Worm (Caenorhabditis elegans) whole organism, L4 larva: ENCODE measurements around the gene let-765.
"Not testable (repeated sequence)": the region's sequence is repeated elsewhere in the genome, so short reads cannot be mapped to it uniquely, and the experiment has no call there.

ENCODE experiments used
- F37D6.2 ChIP-seq: sonication (generic microtip); optimal IDR thresholded peaks from 2 replicates; lab custom pipeline; 2016; ENCODE audit warnings: mild to moderate bottlenecking, missing genetic modification characterization, missing compliant biosample characterization
- F49E8.2 ChIP-seq: sonication (generic microtip); optimal IDR thresholded peaks from 2 replicates; lab custom pipeline; 2016; ENCODE audit warnings: missing compliant biosample characterization, mild to moderate bottlenecking, missing genetic modification characterization, borderline replicate concordance
- T26A8.4 ChIP-seq: fragments of 200-800 bp; sonication (Bioruptor generic); IDR thresholded peaks from 2 replicates; pipeline ENCODE4 v1.3.6; 2022; ENCODE audit warnings: missing genetic modification characterization, missing compliant biosample characterization
- Y48G9A.11 ChIP-seq: fragments of 200-800 bp; sonication (Bioruptor generic); IDR thresholded peaks from 2 replicates; pipeline ENCODE4 v1.3.6; 2022; ENCODE audit warnings: missing genetic modification reagents, missing genetic modification characterization, missing compliant biosample characterization
- Y75B8A.6 ChIP-seq: fragments of 200-800 bp; sonication (Bioruptor generic); IDR thresholded peaks from 2 replicates; pipeline ENCODE4 v1.3.6; 2022; ENCODE audit warnings: missing genetic modification reagents, missing genetic modification characterization, missing compliant biosample characterization
- ZK337.2 ChIP-seq: fragments of 200-800 bp; sonication (Bioruptor generic); IDR thresholded peaks from 2 replicates; pipeline ENCODE4 v1.3.6; 2022; ENCODE audit warnings: missing genetic modification reagents, missing genetic modification characterization, missing compliant biosample characterization
- aha-1 ChIP-seq: fragments of 150-350 bp; peaks from one replicate; lab custom pipeline; 2014; ENCODE audit warnings: missing biosample characterization, missing genetic modification characterization
- ama-1 ChIP-seq: fragments of 150-350 bp; optimal IDR thresholded peaks from 2 replicates; lab custom pipeline; 2014; ENCODE audit warnings: inconsistent platforms, mixed read lengths
- attf-4 ChIP-seq: sonication (generic microtip); optimal IDR thresholded peaks from 3 replicates; lab custom pipeline; 2017; ENCODE audit warnings: missing biosample characterization, missing genetic modification characterization
- ceh-20 ChIP-seq: fragments of 200-800 bp; sonication (Bioruptor generic); IDR thresholded peaks from 2 replicates; pipeline ENCODE4 v1.3.6; 2022; ENCODE audit warnings: missing genetic modification reagents, missing genetic modification characterization, missing compliant biosample characterization
- ceh-32 ChIP-seq: sonication (generic microtip); optimal IDR thresholded peaks from 2 replicates; lab custom pipeline; 2016; ENCODE audit warnings: mild to moderate bottlenecking, missing genetic modification characterization, missing compliant biosample characterization; ENCODE audit not compliant: poor library complexity
- ceh-44 ChIP-seq: fragments of 200-800 bp; sonication (Bioruptor generic); IDR thresholded peaks from 2 replicates; pipeline ENCODE4 v1.3.6; 2022; ENCODE audit warnings: missing genetic modification reagents, missing genetic modification characterization, missing compliant biosample characterization
- ceh-82 ChIP-seq: sonication (generic microtip); optimal IDR thresholded peaks from 2 replicates; lab custom pipeline; 2017; ENCODE audit warnings: missing biosample characterization, missing genetic modification characterization
- daf-16 ChIP-seq, 3 experiments: sonication (generic microtip); optimal IDR thresholded peaks; 2 replicates each; lab custom pipeline; 2016 to 2017; ENCODE audit warnings: missing genetic modification characterization in 3 of 3, missing genetic modification reagents in 3 of 3, mild to moderate bottlenecking in 2 of 3, missing compliant biosample characterization in 2 of 3, missing biosample characterization in 1 of 3, moderate library complexity in 1 of 3
- daf-19 ChIP-seq: fragments of 200-800 bp; sonication (Bioruptor generic); conservative IDR thresholded peaks from 2 replicates; pipeline ENCODE4 v1.3.6; 2022; ENCODE audit warnings: missing genetic modification characterization, missing compliant biosample characterization
- dmd-6 ChIP-seq: fragments of 200-800 bp; sonication (Bioruptor generic); IDR thresholded peaks from 2 replicates; pipeline ENCODE4 v1.3.6; 2022; ENCODE audit warnings: missing genetic modification reagents, missing genetic modification characterization, missing compliant biosample characterization
- dpl-1 ChIP-seq: fragments of 150-350 bp; optimal IDR thresholded peaks from 2 replicates; lab custom pipeline; 2014; ENCODE audit warnings: missing biosample characterization, missing genetic modification reagents, missing genetic modification characterization
- dve-1 ChIP-seq: sonication (generic microtip); optimal IDR thresholded peaks from 2 replicates; lab custom pipeline; 2017; ENCODE audit warnings: antibody characterized with exemption, mild to moderate bottlenecking, missing genetic modification characterization, missing compliant biosample characterization; ENCODE audit not compliant: insufficient read depth
- egl-43 ChIP-seq: fragments of 200-800 bp; sonication (Bioruptor generic); IDR thresholded peaks from 2 replicates; pipeline ENCODE4 v1.3.6; 2022; ENCODE audit warnings: missing genetic modification reagents, missing genetic modification characterization, missing compliant biosample characterization
- hif-1 ChIP-seq, 2 experiments: sonication (generic microtip); optimal IDR thresholded peaks; 2 replicates each; lab custom pipeline; 2016 to 2017; ENCODE audit warnings: missing compliant biosample characterization in 2 of 2, missing genetic modification characterization in 2 of 2, missing genetic modification reagents in 2 of 2, missing genotype in 2 of 2, mild to moderate bottlenecking in 1 of 2
- hlh-11 ChIP-seq: fragments of 200-800 bp; sonication (Bioruptor generic); optimal IDR thresholded peaks from 2 replicates; lab custom pipeline; 2018; ENCODE audit warnings: mild to moderate bottlenecking, missing genetic modification characterization, missing compliant biosample characterization
- hmg-1.1 ChIP-seq: fragments of 200-800 bp; sonication (Bioruptor generic); IDR thresholded peaks from 2 replicates; pipeline ENCODE4 v1.3.6; 2022; ENCODE audit warnings: missing genetic modification reagents, missing genetic modification characterization, missing compliant biosample characterization
- lim-7 ChIP-seq: fragments of 200-800 bp; sonication (Bioruptor generic); IDR thresholded peaks from 2 replicates; pipeline ENCODE4 v1.3.6; 2022; ENCODE audit warnings: missing genetic modification characterization, missing compliant biosample characterization
- lin-13 ChIP-seq: fragments of 150-350 bp; optimal IDR thresholded peaks from 2 replicates; lab custom pipeline; 2014; ENCODE audit warnings: missing biosample characterization, missing genetic modification reagents, missing genetic modification characterization
- lin-29 ChIP-seq: fragments of 200-800 bp; sonication (Bioruptor generic); IDR thresholded peaks from 2 replicates; pipeline ENCODE4 v1.3.6; 2022; ENCODE audit warnings: missing genetic modification reagents, missing genetic modification characterization, missing compliant biosample characterization
- lin-38 ChIP-seq: fragments of 200-800 bp; sonication (Bioruptor generic); IDR thresholded peaks from 2 replicates; pipeline ENCODE4 v1.3.6; 2022; ENCODE audit warnings: missing genetic modification reagents, missing genetic modification characterization, missing compliant biosample characterization
- mdl-1 ChIP-seq, 2 experiments: fragments of 150-350 bp in 1 of 2; sonication (generic microtip) in 1 of 2; optimal IDR thresholded peaks; 2 replicates each; lab custom pipeline; 2014 to 2017; ENCODE audit warnings: missing biosample characterization in 2 of 2, missing genetic modification characterization in 2 of 2
- mep-1 ChIP-seq: fragments of 150-350 bp; sonication (generic microtip); optimal IDR thresholded peaks from 3 replicates; lab custom pipeline; 2014; ENCODE audit warnings: missing biosample characterization, missing genetic modification characterization
- mxl-2 ChIP-seq: fragments of 200-800 bp; sonication (Bioruptor generic); conservative IDR thresholded peaks from 2 replicates; pipeline ENCODE4 v1.3.6; 2022; ENCODE audit warnings: missing genetic modification reagents, missing genetic modification characterization, missing compliant biosample characterization
- mxl-3 ChIP-seq: fragments of 200-800 bp; sonication (Bioruptor generic); optimal IDR thresholded peaks from 2 replicates; lab custom pipeline; 2018; ENCODE audit warnings: mild to moderate bottlenecking, missing genetic modification characterization, missing compliant biosample characterization
- nhr-10 ChIP-seq: fragments of 150-350 bp; optimal IDR thresholded peaks from 2 replicates; lab custom pipeline; 2014; ENCODE audit warnings: missing biosample characterization, missing genetic modification characterization
- nhr-25 ChIP-seq: sonication (generic microtip); optimal IDR thresholded peaks from 2 replicates; lab custom pipeline; 2017; ENCODE audit warnings: missing genetic modification characterization, mild to moderate bottlenecking, missing compliant biosample characterization, antibody characterized with exemption, moderate library complexity, borderline replicate concordance; ENCODE audit not compliant: insufficient read depth
- nhr-42 ChIP-seq: fragments of 200-800 bp; sonication (Bioruptor generic); IDR thresholded peaks from 2 replicates; pipeline ENCODE4 v1.3.6; 2022; ENCODE audit warnings: missing genetic modification characterization, missing compliant biosample characterization
- nhr-77 ChIP-seq: fragments of 150-350 bp; optimal IDR thresholded peaks from 2 replicates; lab custom pipeline; 2014; ENCODE audit warnings: missing biosample characterization, missing genetic modification characterization
- pha-4 ChIP-seq, 2 experiments: fragments of 150-350 bp in 1 of 2; fragments of 200-800 bp in 1 of 2; sonication (Bioruptor generic) in 1 of 2; IDR thresholded peaks in 1 of 2; optimal IDR thresholded peaks in 1 of 2; 2 replicates each; pipeline versions ENCODE4 v1.3.6 to Lab custom; 2014 to 2022; ENCODE audit warnings: missing genetic modification characterization in 2 of 2, missing genetic modification reagents in 2 of 2, missing biosample characterization in 1 of 2, missing compliant biosample characterization in 1 of 2
- saeg-2 ChIP-seq: fragments of 200-800 bp; sonication (Bioruptor generic); IDR thresholded peaks from 2 replicates; pipeline ENCODE4 v1.3.6; 2022; ENCODE audit warnings: missing genetic modification reagents, missing genetic modification characterization, missing compliant biosample characterization
- sdz-12 ChIP-seq: fragments of 200-800 bp; sonication (Bioruptor generic); optimal IDR thresholded peaks from 2 replicates; lab custom pipeline; 2018; ENCODE audit warnings: mild to moderate bottlenecking, missing genetic modification characterization, missing compliant biosample characterization
- tra-1 ChIP-seq: fragments of 200-800 bp; sonication (Bioruptor generic); IDR thresholded peaks from 2 replicates; pipeline ENCODE4 v1.3.6; 2022; ENCODE audit warnings: missing genetic modification reagents, missing genetic modification characterization, missing compliant biosample characterization
- unc-130 ChIP-seq: sonication (generic microtip); optimal IDR thresholded peaks from 2 replicates; lab custom pipeline; 2016; ENCODE audit warnings: missing genetic modification reagents, missing genetic modification characterization, missing compliant biosample characterization
- unc-62 ChIP-seq, 3 experiments: fragments of 150-350 bp in 1 of 3; sonication (generic microtip); optimal IDR thresholded peaks in 2 of 3; peaks in 1 of 3; 1 replicate in 1 of 3; 2 replicates in 2 of 3; lab custom pipeline; 2014 to 2017; ENCODE audit warnings: missing biosample characterization in 3 of 3, missing genetic modification characterization in 3 of 3, missing genetic modification reagents in 3 of 3, missing genotype in 1 of 3
- vab-7 ChIP-seq: fragments of 200-800 bp; sonication (Bioruptor generic); IDR thresholded peaks from 2 replicates; pipeline ENCODE4 v1.3.6; 2022; ENCODE audit warnings: missing genetic modification reagents, missing genetic modification characterization, missing compliant biosample characterization
- ztf-7 ChIP-seq: fragments of 150-350 bp; optimal IDR thresholded peaks from 2 replicates; lab custom pipeline; 2014; ENCODE audit warnings: missing biosample characterization, missing genetic modification characterization

Gene let-765

DNA sequence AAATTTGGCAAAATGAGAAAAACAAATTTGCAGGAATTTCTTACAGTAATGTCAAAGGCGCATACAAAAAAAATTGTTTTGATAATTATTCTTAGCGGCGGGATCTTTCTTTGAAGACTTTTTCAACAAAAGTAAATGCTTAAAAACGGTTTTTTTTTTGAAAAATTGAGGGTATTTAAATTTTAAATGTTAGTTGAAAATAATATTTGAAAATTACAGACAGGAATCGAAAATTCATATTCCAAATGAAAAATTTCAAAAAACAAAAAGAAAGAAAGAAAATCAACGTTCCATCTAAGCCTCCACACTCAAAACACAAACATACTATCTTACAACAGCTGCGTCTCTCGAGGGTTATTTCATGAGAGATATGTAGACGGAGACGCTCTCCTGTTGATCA is 23.8 kb downstream of the let-765 start:
- TF ChIP-seq T26A8.4 (GFP tag; lab: Robert Waterston, UW) (no peak), lim-7 (GFP tag; lab: Robert Waterston, UW) (no peak), ceh-82 (tag; lab: Kevin White, UChicago) (no peak), dpl-1 (GFP tag; lab: Kevin White, UChicago) (no peak), unc-130 (GFP tag; lab: Kevin White, UChicago) (no peak), nhr-25 (no peak), sdz-12 (no peak), unc-62 (GFP tag; optimal IDR thresholded peaks at IDR 0.05 in 1 of 2; lab: Kevin White, UChicago) (peak in 1 of 2 experiments; percentile 55), unc-62 (tag; optimal IDR thresholded peaks at IDR 0.05; lab: Kevin White, UChicago) (no peak)

DNA sequence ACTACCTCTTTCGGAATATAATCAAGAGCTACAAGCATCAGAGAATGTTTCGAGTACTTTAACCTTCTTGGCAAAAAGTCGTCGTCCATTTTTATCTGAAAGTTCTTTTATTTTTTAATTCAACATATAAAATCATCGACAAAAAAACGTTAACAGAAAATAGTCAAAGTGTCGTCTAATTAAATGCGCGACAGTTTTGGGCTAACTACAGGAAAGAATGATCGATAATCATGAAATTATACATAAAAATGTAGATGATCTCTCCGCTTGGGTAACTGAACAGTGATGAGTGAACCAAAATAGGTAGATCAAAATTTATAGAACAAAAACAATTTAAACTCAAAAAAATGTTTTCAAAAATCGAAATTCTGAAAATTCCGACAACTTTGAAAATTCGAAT is 42.5 kb downstream of the let-765 start, which contains the start of gene C09E7.8:
Gene C09E7.8, minus strand, starts transcription at position 101 of the 400 bp plus-strand sequence.
- TF ChIP-seq ama-1 = no peak
- TF ChIP-seq ceh-32 = no peak
- no peak for TF ChIP-seq nhr-10
- no peak for TF ChIP-seq ceh-82 (tag; lab: Kevin White, UChicago)
- TF ChIP-seq pha-4 (GFP tag; IDR thresholded peaks at IDR 0.05; lab: Robert Waterston, UW) = no peak
- TF ChIP-seq pha-4 (tag; optimal IDR thresholded peaks at IDR 0.05; lab: Kevin White, UChicago) = no peak
- no peak for TF ChIP-seq daf-19
- no peak for TF ChIP-seq nhr-25
- TF ChIP-seq F49E8.2 = no peak
- TF ChIP-seq ztf-7 (tag; lab: Kevin White, UChicago) = no peak
- TF ChIP-seq attf-4 (tag; lab: Kevin White, UChicago) = no peak
- no peak for TF ChIP-seq dve-1

DNA sequence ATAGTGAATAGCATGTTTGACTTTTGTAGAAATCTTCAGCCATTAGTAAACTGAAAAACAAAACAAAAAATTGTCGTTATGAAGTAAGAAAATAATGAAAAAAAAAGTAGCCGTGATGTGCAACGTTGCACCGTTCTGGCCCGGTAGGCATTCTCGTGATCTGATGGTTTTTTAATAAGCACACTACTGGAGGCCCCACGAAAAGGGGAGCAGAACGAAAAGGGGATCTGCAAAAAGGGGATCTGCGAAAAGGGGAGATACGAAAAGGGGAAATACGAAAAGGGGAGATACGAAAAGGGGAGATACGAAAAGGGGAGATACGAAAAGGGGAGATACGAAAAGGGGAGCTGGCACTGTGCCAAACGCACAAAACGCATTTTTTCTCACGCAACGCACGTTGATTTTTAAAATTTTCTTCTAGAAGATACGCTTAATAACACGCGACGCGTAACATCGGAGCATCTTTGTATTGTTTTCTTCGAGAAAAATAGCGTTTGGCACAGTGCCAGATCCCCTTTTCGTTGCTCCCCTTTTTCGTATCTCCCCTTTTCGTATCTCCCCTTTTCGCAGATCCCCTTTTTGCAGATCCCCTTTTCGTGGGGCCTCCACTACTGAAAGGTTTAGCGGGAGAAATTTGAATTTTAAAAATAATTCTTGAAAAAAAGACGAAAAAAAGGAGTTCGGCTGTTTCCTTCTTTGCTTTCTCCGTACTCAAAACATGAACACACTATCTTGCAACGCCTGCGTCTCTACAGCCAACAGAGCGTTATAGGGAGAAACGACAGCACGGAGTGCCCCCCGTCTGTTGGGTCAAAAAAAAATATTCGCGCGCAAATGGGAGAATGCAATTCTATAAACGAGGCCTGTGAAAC is 49.5 kb downstream of the let-765 start, which contains the start of gene C09E7.7:
Gene C09E7.7, minus strand, starts transcription at position 57 of the 872 bp plus-strand sequence.
- TF ChIP-seq aha-1 (tag; lab: Kevin White, UChicago) = peak; percentile 95
- TF ChIP-seq mxl-3 (GFP tag; lab: Kevin White, UChicago) = peak; percentile 35
- peak; percentile 77 for TF ChIP-seq mep-1
- peak in 1 of 2 experiments; percentile 38 for TF ChIP-seq mdl-1 (tag; optimal IDR thresholded peaks at IDR 0.05; lab: Kevin White, UChicago)
- peak in 1 of 2 experiments; percentile 63 for TF ChIP-seq unc-62 (GFP tag; optimal IDR thresholded peaks at IDR 0.05 in 1 of 2; lab: Kevin White, UChicago)
- not testable (repeated sequence) for TF ChIP-seq unc-62 (tag; optimal IDR thresholded peaks at IDR 0.05; lab: Kevin White, UChicago)
- TF ChIP-seq F37D6.2 (tag; lab: Kevin White, UChicago) = peak; percentile 58
- 0 out of 2 replicates have a peak, but pooled peaks have one; percentile 40 for TF ChIP-seq lin-29 (GFP tag; lab: Robert Waterston, UW)
- TF ChIP-seq Y75B8A.6 (GFP tag; lab: Robert Waterston, UW) = 0 out of 2 replicates have a peak, but pooled peaks have one; percentile 14
- peak; percentile 15; the same call in 1 of the 2 replicates for TF ChIP-seq mxl-2 (GFP tag; lab: Robert Waterston, UW)
- peak; percentile 77 for TF ChIP-seq hmg-1.1 (GFP tag; lab: Robert Waterston, UW)
- peak; percentile 55; the same call in 1 of the 2 replicates for TF ChIP-seq tra-1 (GFP tag; lab: Robert Waterston, UW)
- peak; percentile 30 for TF ChIP-seq nhr-77 (tag; lab: Kevin White, UChicago)
- peak; percentile 69 for TF ChIP-seq hlh-11 (tag; lab: Kevin White, UChicago)
- peak; percentile 55; the same call in 1 of the 2 replicates for TF ChIP-seq pha-4 (GFP tag; IDR thresholded peaks at IDR 0.05; lab: Robert Waterston, UW)
- TF ChIP-seq pha-4 (tag; optimal IDR thresholded peaks at IDR 0.05; lab: Kevin White, UChicago) = peak; percentile 22
- peak; percentile 68 for TF ChIP-seq vab-7 (GFP tag; lab: Robert Waterston, UW)
- peak in 1 of 2 experiments; percentile 51 for TF ChIP-seq hif-1 (tag; optimal IDR thresholded peaks at IDR 0.05; lab: Kevin White, UChicago)
- peak; percentile 49 for TF ChIP-seq unc-130 (GFP tag; lab: Kevin White, UChicago)
- peak; percentile 65; the same call in 1 of the 2 replicates for TF ChIP-seq ceh-20 (GFP tag; lab: Robert Waterston, UW)
- TF ChIP-seq nhr-42 (GFP tag; lab: Robert Waterston, UW) = peak; percentile 85
- TF ChIP-seq dve-1 = peak; percentile 7
- 0 out of 2 replicates have a peak, but pooled peaks have one; percentile 14 for TF ChIP-seq Y48G9A.11 (GFP tag; lab: Robert Waterston, UW)
- peak; percentile 76 for TF ChIP-seq lin-38 (GFP tag; lab: Robert Waterston, UW)
- peak; percentile 6 for TF ChIP-seq lin-13 (GFP tag; lab: Kevin White, UChicago)
- peak; percentile 77 for TF ChIP-seq ceh-44 (GFP tag; lab: Robert Waterston, UW)
- 0 out of 2 replicates have a peak, but pooled peaks have one; percentile 26 for TF ChIP-seq saeg-2
- peak; percentile 79 for TF ChIP-seq ZK337.2 (GFP tag; lab: Robert Waterston, UW)
- TF ChIP-seq daf-16 (GFP tag; optimal IDR thresholded peaks at IDR 0.05; lab: Kevin White, UChicago) = peak in 1 of 2 experiments; percentile 25
- peak; percentile 37 for TF ChIP-seq daf-16 (tag; optimal IDR thresholded peaks at IDR 0.05; lab: Kevin White, UChicago)
- TF ChIP-seq dmd-6 = peak; percentile 62
- TF ChIP-seq egl-43 = peak; percentile 66
